Fruit fly (Drosophila melanogaster): ENCODE results near the gene CG13737.

The CG13737 gene

dm6 chr3L:13923332-13924272, 44.8 kb downstream of the CG13737 start (continued):
- TF ChIP-seq ranshi (GFP tag; IDR thresholded peaks at IDR 0.05): peak; percentile 57; the same call in 1 of the 2 replicates
- no peak for TF ChIP-seq HLHmδ (GFP tag; optimal IDR thresholded peaks at IDR 0.05)
- TF ChIP-seq CG15073 (GFP tag; optimal IDR thresholded peaks at IDR 0.05): no peak
- 0 out of 3 replicates have a peak, but pooled peaks have one; percentile 21 for TF ChIP-seq so (GFP tag; IDR thresholded peaks at IDR 0.05)
- peak; percentile 77 for TF ChIP-seq CG11456 (GFP tag; IDR thresholded peaks at IDR 0.05)
- peak; percentile 67; the same call in 1 of the 2 replicates for TF ChIP-seq sim (GFP tag; IDR thresholded peaks at IDR 0.05)
- TF ChIP-seq jigr1 (GFP tag; IDR thresholded peaks at IDR 0.05): no peak
- no peak for TF ChIP-seq Lhr (GFP tag; optimal IDR thresholded peaks at IDR 0.05)
- TF ChIP-seq CG4282 (GFP tag; optimal IDR thresholded peaks at IDR 0.05): no peak
- TF ChIP-seq pros (GFP tag; optimal IDR thresholded peaks at IDR 0.05): no peak
- peak; percentile 78 for TF ChIP-seq Ptx1 (GFP tag; IDR thresholded peaks at IDR 0.05)
- TF ChIP-seq ttk (GFP tag; IDR thresholded peaks at IDR 0.05): peak; percentile 57; the same call in 1 of the 2 replicates
- peak; percentile 46; the same call in 1 of the 2 replicates for TF ChIP-seq CG7372 (GFP tag; IDR thresholded peaks at IDR 0.05)
- TF ChIP-seq abd-A (tag; optimal IDR thresholded peaks at IDR 0.05): no peak
- TF ChIP-seq sob (GFP tag; IDR thresholded peaks at IDR 0.05): peak; percentile 84
- TF ChIP-seq Sox100B (GFP tag; optimal IDR thresholded peaks at IDR 0.05): peak; percentile 21
- TF ChIP-seq danr (GFP tag; IDR thresholded peaks at IDR 0.05): 0 out of 2 replicates have a peak, but pooled peaks have one; percentile 15
- TF ChIP-seq B-H2 (GFP tag; optimal IDR thresholded peaks at IDR 0.05): no peak
- TF ChIP-seq CG7745 (tag; optimal IDR thresholded peaks at IDR 0.05): no peak
- TF ChIP-seq oc (tag; optimal IDR thresholded peaks at IDR 0.05): peak; percentile 43
- peak; percentile 79 for TF ChIP-seq CG18599 (GFP tag; optimal IDR thresholded peaks at IDR 0.05)
- TF ChIP-seq Sox102F (GFP tag; optimal IDR thresholded peaks at IDR 0.05): peak; percentile 29
- TF ChIP-seq knrl (GFP tag; IDR thresholded peaks at IDR 0.05; ENCODE audit: partially characterized antibody): no peak
- TF ChIP-seq klu (GFP tag; IDR thresholded peaks at IDR 0.05): peak; percentile 57
- TF ChIP-seq CG33557 (GFP tag; optimal IDR thresholded peaks at IDR 0.05): no peak
- no peak for TF ChIP-seq nerfin-1 (tag; optimal IDR thresholded peaks at IDR 0.05)
- no peak for TF ChIP-seq cg (GFP tag; optimal IDR thresholded peaks at IDR 0.05)
- peak; percentile 73 for TF ChIP-seq CG2120 (GFP tag; optimal IDR thresholded peaks at IDR 0.05)
- peak; percentile 79; the same call in 1 of the 2 replicates for TF ChIP-seq lmd (GFP tag; IDR thresholded peaks at IDR 0.05)
- TF ChIP-seq Stat92E (GFP tag; optimal IDR thresholded peaks at IDR 0.05): peak in 1 of 3 experiments; percentile 20
- no peak for TF ChIP-seq ham (GFP tag; IDR thresholded peaks at IDR 0.05)
- peak; percentile 5 for TF ChIP-seq HLH54F (GFP tag; optimal IDR thresholded peaks at IDR 0.05)
- no peak for TF ChIP-seq HmgD (GFP tag; optimal IDR thresholded peaks at IDR 0.05)
- no peak for TF ChIP-seq pita (GFP tag; optimal IDR thresholded peaks at IDR 0.05)
- peak; percentile 38 for TF ChIP-seq CG4424 (GFP tag; optimal IDR thresholded peaks at IDR 0.05)
- peak; percentile 83 for TF ChIP-seq vvl (GFP tag; IDR thresholded peaks at IDR 0.05)
- TF ChIP-seq CG10366 (GFP tag; IDR thresholded peaks at IDR 0.05): peak; percentile 38; the same call in 1 of the 2 replicates
- no peak for TF ChIP-seq gcm (GFP tag; optimal IDR thresholded peaks at IDR 0.05)
- TF ChIP-seq CG42726 (GFP tag; IDR thresholded peaks at IDR 0.05; ENCODE audit: partially characterized antibody): no peak
- peak; percentile 76 for TF ChIP-seq CG14014 (GFP tag; IDR thresholded peaks at IDR 0.05)
- no peak for TF ChIP-seq vnd (GFP tag; IDR thresholded peaks at IDR 0.05; ENCODE audit: partially characterized antibody)
- peak; percentile 70 for TF ChIP-seq ara (GFP tag; IDR thresholded peaks at IDR 0.05)
- no peak for TF ChIP-seq inv (GFP tag; IDR thresholded peaks at IDR 0.05; ENCODE audit: partially characterized antibody)
- 0 out of 2 replicates have a peak, but pooled peaks have one; percentile 6 for TF ChIP-seq Nf-YA (GFP tag; IDR thresholded peaks at IDR 0.05)
- TF ChIP-seq Awh (GFP tag; IDR thresholded peaks at IDR 0.05): peak; percentile 64; the same call in 1 of the 2 replicates
- TF ChIP-seq CG10654 (GFP tag; optimal IDR thresholded peaks at IDR 0.05): peak; percentile 34
- no peak for TF ChIP-seq CG6791 (GFP tag; IDR thresholded peaks at IDR 0.05; ENCODE audit: partially characterized antibody)
- peak; percentile 77 for TF ChIP-seq CG11695 (GFP tag; IDR thresholded peaks at IDR 0.05)
